Worm (Caenorhabditis elegans): ENCODE results near the gene scl-18.
A peak's percentile ranks its signal among the peaks of the same experiment; 100 is the strongest.

Gene scl-18

ce11 chrIV:11799240-11799639 lies 45.0 kb upstream of the scl-18 start (continued):
- TF ChIP-seq egl-27 (tag; optimal IDR thresholded peaks at IDR 0.05) (no peak), zag-1 (tag; optimal IDR thresholded peaks at IDR 0.05) (no peak), hpl-2 (GFP tag; optimal IDR thresholded peaks at IDR 0.05) (no peak), dpl-1 (GFP tag; optimal IDR thresholded peaks at IDR 0.05) (no peak), aly-2 (tag; optimal IDR thresholded peaks at IDR 0.05) (no peak), sup-37 (GFP tag; optimal IDR thresholded peaks at IDR 0.05) (no peak), snpc-4 (tag; optimal IDR thresholded peaks at IDR 0.05) (no peak), fkh-10 (GFP tag; optimal IDR thresholded peaks at IDR 0.05) (no peak), nhr-90 (tag; optimal IDR thresholded peaks at IDR 0.05; ENCODE audit: poor library complexity) (no peak)

DNA sequence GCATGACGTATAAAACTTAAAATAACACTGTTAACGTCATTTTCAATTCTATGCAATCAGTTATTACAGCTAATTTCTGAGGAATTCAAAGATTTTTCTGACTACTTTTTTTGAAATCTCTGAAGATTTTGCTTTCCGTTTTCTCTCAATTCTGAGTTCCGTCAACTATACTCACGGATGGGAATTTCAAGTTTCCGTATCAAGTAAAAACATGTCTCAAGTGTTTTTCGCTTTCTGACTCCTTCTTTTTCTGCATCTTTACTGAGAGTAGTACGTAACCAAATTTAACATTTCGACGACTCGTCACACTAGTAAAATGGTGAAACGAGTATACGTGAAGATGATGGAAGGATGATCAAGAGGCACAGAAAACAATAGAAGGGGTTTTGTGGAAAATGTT lies 42.6 kb upstream of the scl-18 start:
- TF ChIP-seq C34B4.2 (tag; optimal IDR thresholded peaks at IDR 0.05) (no peak), dsc-1 (tag; optimal IDR thresholded peaks at IDR 0.05) (no peak), lin-14 (GFP tag; optimal IDR thresholded peaks at IDR 0.05) (peak; percentile 13), fkh-10 (GFP tag; optimal IDR thresholded peaks at IDR 0.05) (peak; percentile 75)

DNA sequence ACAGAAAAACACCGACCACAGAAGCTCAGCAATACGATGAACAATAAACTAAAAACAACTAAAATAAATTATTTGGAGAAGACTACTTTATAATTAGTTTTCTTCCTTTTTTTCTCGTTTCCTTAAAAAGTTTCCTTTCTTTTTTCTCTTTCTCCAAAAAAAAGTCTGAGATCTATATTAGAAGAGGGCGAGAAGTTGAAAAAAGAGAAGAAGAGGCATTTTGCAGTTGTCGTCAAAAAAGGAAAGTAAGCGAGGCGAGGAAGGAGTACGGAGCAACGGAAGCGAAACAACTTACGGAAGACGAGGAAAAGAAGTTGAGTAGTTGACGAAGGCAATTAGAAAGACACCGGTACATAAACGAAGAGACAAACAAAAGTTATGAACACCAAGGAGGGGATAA lies 41.7 kb upstream of the scl-18 start:
- TF ChIP-seq fkh-10 (GFP tag; optimal IDR thresholded peaks at IDR 0.05) = peak; percentile 80
- TF ChIP-seq lin-14 (GFP tag; optimal IDR thresholded peaks at IDR 0.05) = peak; percentile 54
- no peak for TF ChIP-seq swsn-7 (tag; optimal IDR thresholded peaks at IDR 0.05)

DNA sequence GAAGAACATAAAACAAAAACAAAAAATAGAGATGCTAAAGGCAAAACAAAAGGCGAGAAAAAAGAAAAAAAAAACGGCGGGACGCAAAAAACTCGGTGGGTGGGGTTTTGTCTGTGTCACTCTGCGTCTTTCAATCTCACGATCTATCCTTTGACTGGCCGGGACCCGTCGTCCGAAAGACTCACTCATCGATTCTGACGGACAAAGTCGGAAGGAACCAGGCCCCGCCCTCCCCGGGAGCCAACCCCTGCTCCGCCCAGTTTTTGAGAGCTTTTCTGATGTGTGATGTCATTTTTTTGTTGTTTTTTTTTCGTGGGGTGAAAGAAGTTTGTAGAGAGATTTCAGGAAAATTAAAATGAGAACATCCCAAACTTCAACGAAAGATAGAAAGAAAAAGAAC lies 38.9 kb upstream of the scl-18 start:
- TF ChIP-seq C16A3.4 (tag; optimal IDR thresholded peaks at IDR 0.05) (no peak), isw-1 (GFP tag; IDR thresholded peaks at IDR 0.05) (peak; percentile 11; the same call in 1 of the 2 replicates), nhr-77 (tag; optimal IDR thresholded peaks at IDR 0.05) (no peak), nhr-19 (GFP tag; conservative IDR thresholded peaks at IDR 0.05) (no peak), lin-14 (GFP tag; optimal IDR thresholded peaks at IDR 0.05) (peak; percentile 83), mef-2 (tag; optimal IDR thresholded peaks at IDR 0.05) (no peak), fkh-8 (tag; optimal IDR thresholded peaks at IDR 0.05) (peak; percentile 11), unc-86 (tag; optimal IDR thresholded peaks at IDR 0.05) (peak; percentile 29), C34B4.2 (tag; optimal IDR thresholded peaks at IDR 0.05) (no peak), fkh-10 (GFP tag; optimal IDR thresholded peaks at IDR 0.05) (peak; percentile 16), ceh-82 (tag; optimal IDR thresholded peaks at IDR 0.05) (peak in 1 of 3 experiments; percentile 6), hpl-2 (GFP tag; optimal IDR thresholded peaks at IDR 0.05) (no peak), hlh-17 (GFP tag; optimal IDR thresholded peaks at IDR 0.05; ENCODE audit: borderline replicate concordance) (no peak), pag-3 (tag; optimal IDR thresholded peaks at IDR 0.05; ENCODE audit: borderline replicate concordance, insufficient read depth) (no peak), nhr-20 (tag; optimal IDR thresholded peaks at IDR 0.05) (no peak), ztf-4 (tag; optimal IDR thresholded peaks at IDR 0.05) (no peak), blmp-1 (tag; optimal IDR thresholded peaks at IDR 0.05) (no peak), lsy-2 (tag; optimal IDR thresholded peaks at IDR 0.05) (peak in 1 of 2 experiments; percentile 2), mab-9 (GFP tag; IDR thresholded peaks at IDR 0.05) (no peak), ceh-90 (tag; optimal IDR thresholded peaks at IDR 0.05) (no peak), ztf-11 (tag; optimal IDR thresholded peaks at IDR 0.05) (no peak), fos-1 (tag; optimal IDR thresholded peaks at IDR 0.05) (no peak), ceh-88 (GFP tag; IDR thresholded peaks at IDR 0.05) (no peak), zag-1 (tag; optimal IDR thresholded peaks at IDR 0.05) (no peak), rnt-1 (tag; optimal IDR thresholded peaks at IDR 0.05) (no peak), unc-98 (GFP tag; IDR thresholded peaks at IDR 0.05) (no peak), lin-13 (GFP tag; optimal IDR thresholded peaks at IDR 0.05) (no peak), skn-1 (tag; optimal IDR thresholded peaks at IDR 0.05) (no peak), efl-1 (optimal IDR thresholded peaks at IDR 0.05) (no peak), efl-1 (GFP tag; optimal IDR thresholded peaks at IDR 0.05 in 1 of 2) (no peak)
